Fruit fly (Drosophila melanogaster): ENCODE results near the gene CG6409.

dm6 chr3L:10870087-10870486 lies 12.1 kb downstream of the CG6409 start:
- TF ChIP-seq ttk (optimal IDR thresholded peaks at IDR 0.05) = no peak
- no peak for TF ChIP-seq Myc (optimal IDR thresholded peaks at IDR 0.05)
- no peak for TF ChIP-seq psq (optimal IDR thresholded peaks at IDR 0.05)
- TF ChIP-seq Sin3A (optimal IDR thresholded peaks at IDR 0.05) = no peak
- no peak for TF ChIP-seq h (optimal IDR thresholded peaks at IDR 0.05)

All from Kc167 (cell line).